Fruit fly (Drosophila melanogaster): ENCODE measurements around the gene CG32152.

The CG32152 gene

DNA sequence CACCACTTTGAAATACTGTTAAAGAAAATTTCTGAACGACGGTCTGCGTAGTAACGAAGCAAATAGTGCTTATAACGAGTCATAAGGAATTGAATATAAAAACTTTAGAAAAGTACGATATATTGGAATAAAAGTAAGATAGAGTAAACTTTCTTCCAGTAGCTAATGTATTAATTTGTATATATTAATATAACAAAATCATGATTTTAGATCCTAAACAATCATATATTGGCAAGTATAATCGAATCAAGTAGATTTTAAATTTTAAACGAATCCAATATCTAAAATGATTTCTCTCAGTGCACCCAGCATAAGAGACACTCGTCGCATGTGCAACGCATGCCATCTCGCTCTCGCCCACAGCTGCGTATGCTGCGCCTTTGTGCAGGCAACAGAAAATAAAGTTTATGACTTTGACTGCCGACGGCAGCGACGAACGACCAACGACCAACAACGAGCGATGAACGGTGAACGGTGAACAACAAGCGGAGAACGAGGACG is 37.5 kb upstream of the CG32152 start (continued):
- TF ChIP-seq CoRest (tag; optimal IDR thresholded peaks at IDR 0.05): no peak
- TF ChIP-seq CG18764 (GFP tag; optimal IDR thresholded peaks at IDR 0.05): no peak
- TF ChIP-seq mam (GFP tag; optimal IDR thresholded peaks at IDR 0.05): no peak
- no peak for TF ChIP-seq CG11723 (GFP tag; optimal IDR thresholded peaks at IDR 0.05)
- no peak for TF ChIP-seq peb (GFP tag; IDR thresholded peaks at IDR 0.05)
- no peak for TF ChIP-seq tx (GFP tag; optimal IDR thresholded peaks at IDR 0.05)
- TF ChIP-seq ara (GFP tag; IDR thresholded peaks at IDR 0.05): no peak
- no peak for TF ChIP-seq CG15011 (GFP tag; optimal IDR thresholded peaks at IDR 0.05)
- peak; percentile 6 for TF ChIP-seq D19A (tag; optimal IDR thresholded peaks at IDR 0.05)
- TF ChIP-seq CG4854 (GFP tag; optimal IDR thresholded peaks at IDR 0.05): no peak
- peak; percentile 15; the same call in 1 of the 2 replicates for TF ChIP-seq CG6689 (GFP tag; IDR thresholded peaks at IDR 0.05)
- no peak for TF ChIP-seq hb (GFP tag; IDR thresholded peaks at IDR 0.05; ENCODE audit: partially characterized antibody)
- no peak for TF ChIP-seq BtbVII (GFP tag; optimal IDR thresholded peaks at IDR 0.05)
- TF ChIP-seq fd3F (GFP tag; optimal IDR thresholded peaks at IDR 0.05): no peak
- TF ChIP-seq Hmx (GFP tag; optimal IDR thresholded peaks at IDR 0.05): no peak
- TF ChIP-seq Six4 (GFP tag; optimal IDR thresholded peaks at IDR 0.05): no peak
- no peak for TF ChIP-seq dan (GFP tag; IDR thresholded peaks at IDR 0.05)
- no peak for TF ChIP-seq CG1792 (GFP tag; optimal IDR thresholded peaks at IDR 0.05)
- TF ChIP-seq ab (GFP tag; optimal IDR thresholded peaks at IDR 0.05): no peak
- TF ChIP-seq B-H1 (GFP tag; IDR thresholded peaks at IDR 0.05): no peak
- no peak for TF ChIP-seq CG14014 (GFP tag; IDR thresholded peaks at IDR 0.05)
- TF ChIP-seq dmrt11E (tag; optimal IDR thresholded peaks at IDR 0.05): peak; percentile 19
- no peak for TF ChIP-seq NC2α (GFP tag; optimal IDR thresholded peaks at IDR 0.05)
- TF ChIP-seq mirr (GFP tag; optimal IDR thresholded peaks at IDR 0.05): no peak
- no peak for TF ChIP-seq ash1 (GFP tag; optimal IDR thresholded peaks at IDR 0.05)
- TF ChIP-seq prd (optimal IDR thresholded peaks at IDR 0.05): no peak
- TF ChIP-seq prd (GFP tag; IDR thresholded peaks at IDR 0.05): no peak
- no peak for TF ChIP-seq CG17385 (GFP tag; optimal IDR thresholded peaks at IDR 0.05)
- no peak for TF ChIP-seq ham (GFP tag; IDR thresholded peaks at IDR 0.05)
- TF ChIP-seq Dref (GFP tag; IDR thresholded peaks at IDR 0.05): no peak
- no peak for TF ChIP-seq inv (GFP tag; IDR thresholded peaks at IDR 0.05; ENCODE audit: partially characterized antibody)
- no peak for TF ChIP-seq CG1603 (tag; optimal IDR thresholded peaks at IDR 0.05)
- TF ChIP-seq bsh (GFP tag; optimal IDR thresholded peaks at IDR 0.05): peak; percentile 10 to 20
- TF ChIP-seq wek (GFP tag; optimal IDR thresholded peaks at IDR 0.05): no peak
- TF ChIP-seq cas (GFP tag; IDR thresholded peaks at IDR 0.05): no peak
- no peak for TF ChIP-seq so (GFP tag; IDR thresholded peaks at IDR 0.05)
- no peak for TF ChIP-seq schlank (tag; optimal IDR thresholded peaks at IDR 0.05)
- TF ChIP-seq CG33213 (GFP tag; optimal IDR thresholded peaks at IDR 0.05): no peak
- TF ChIP-seq pzg (GFP tag; optimal IDR thresholded peaks at IDR 0.05): no peak
- peak; percentile 53 for TF ChIP-seq dmrt99B (tag; optimal IDR thresholded peaks at IDR 0.05)
- TF ChIP-seq vvl (GFP tag; IDR thresholded peaks at IDR 0.05): no peak
- no peak for TF ChIP-seq CG15479 (GFP tag; optimal IDR thresholded peaks at IDR 0.05)
- TF ChIP-seq lola (GFP tag; optimal IDR thresholded peaks at IDR 0.05): no peak
- no peak for TF ChIP-seq z (GFP tag; IDR thresholded peaks at IDR 0.05)
- TF ChIP-seq CG10543 (GFP tag; optimal IDR thresholded peaks at IDR 0.05): no peak
- TF ChIP-seq gcm2 (GFP tag; optimal IDR thresholded peaks at IDR 0.05): no peak
- TF ChIP-seq Rx (GFP tag; IDR thresholded peaks at IDR 0.05): no peak
- no peak for TF ChIP-seq fu2 (GFP tag; optimal IDR thresholded peaks at IDR 0.05)
- TF ChIP-seq CG9727 (GFP tag; optimal IDR thresholded peaks at IDR 0.05): peak; percentile 8
- TF ChIP-seq vnd (GFP tag; IDR thresholded peaks at IDR 0.05; ENCODE audit: partially characterized antibody): no peak
- no peak for TF ChIP-seq gcm (GFP tag; optimal IDR thresholded peaks at IDR 0.05)
- no peak for TF ChIP-seq CG11696 (GFP tag; IDR thresholded peaks at IDR 0.05)
